Worm (Caenorhabditis elegans): Measurements from ENCODE around the gene acp-4.

The acp-4 gene

DNA sequence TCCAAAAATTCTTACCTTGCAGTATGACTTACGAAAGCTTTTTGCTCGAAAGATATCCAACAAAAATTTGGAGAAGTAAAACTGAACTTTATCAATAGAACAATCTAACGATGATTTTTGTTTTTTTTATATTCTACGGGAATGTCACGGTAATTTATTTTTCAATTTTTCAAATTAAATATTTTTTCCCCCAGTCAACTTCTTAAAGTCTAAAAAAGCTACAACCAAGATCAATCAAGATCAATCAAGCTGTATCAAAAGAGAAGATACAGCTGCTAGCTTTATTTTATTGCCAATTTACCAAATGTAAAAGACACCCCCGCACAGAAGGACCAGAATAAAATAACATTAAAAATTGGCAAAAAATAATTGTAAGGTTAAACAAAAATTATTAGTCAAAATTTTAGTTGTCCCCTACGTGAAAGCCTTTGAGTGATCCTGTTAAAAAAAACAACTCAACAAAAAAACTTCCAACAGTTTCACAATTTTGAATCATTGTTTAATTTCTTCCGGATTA is 40.5 kb upstream of the acp-4 start, which contains the start of the genes M05D6.1 and M05D6.3:
Gene M05D6.1, minus strand, starts transcription at position 101 of the 517 bp plus-strand sequence.
Gene M05D6.3, plus strand, starts transcription at position 467 of the 517 bp plus-strand sequence.
- TF ChIP-seq sptf-1 (tag; optimal IDR thresholded peaks at IDR 0.05), result no peak
- no peak for TF ChIP-seq mab-9 (GFP tag; IDR thresholded peaks at IDR 0.05)
- TF ChIP-seq snu-23 (GFP tag; optimal IDR thresholded peaks at IDR 0.05), result no peak
- no peak for TF ChIP-seq nhr-76 (tag; optimal IDR thresholded peaks at IDR 0.05)
- no peak for TF ChIP-seq unc-130 (tag; optimal IDR thresholded peaks at IDR 0.05)
- no peak for TF ChIP-seq nhr-19 (GFP tag; conservative IDR thresholded peaks at IDR 0.05)
- no peak for TF ChIP-seq swsn-7 (tag; optimal IDR thresholded peaks at IDR 0.05)
- TF ChIP-seq ama-1 (optimal IDR thresholded peaks at IDR 0.05), result no peak

DNA sequence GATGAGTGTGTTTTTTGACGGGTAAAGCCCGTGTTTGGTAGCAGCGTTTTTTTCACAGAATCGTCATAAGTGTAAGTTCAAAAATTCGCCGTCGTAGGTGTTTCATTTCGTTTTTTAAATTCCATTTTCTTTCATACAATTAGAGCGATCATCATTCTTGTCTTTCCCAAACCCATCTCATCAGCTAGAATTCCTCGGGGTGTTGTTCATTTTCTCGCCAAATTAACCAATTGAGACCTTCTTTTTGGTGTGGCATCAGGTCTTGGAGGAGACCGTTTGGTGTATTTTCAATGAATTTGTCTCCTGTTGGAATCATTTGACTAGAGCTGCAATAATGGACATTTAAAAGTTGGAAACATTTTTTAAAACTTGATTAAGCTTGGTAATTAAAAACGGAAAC is 38.0 kb upstream of the acp-4 start:
- no peak for TF ChIP-seq ets-5 (GFP tag; IDR thresholded peaks at IDR 0.05)
- TF ChIP-seq fkh-4 (tag; optimal IDR thresholded peaks at IDR 0.05; ENCODE audit: borderline replicate concordance), result no peak
- no peak for TF ChIP-seq elt-2 (tag; optimal IDR thresholded peaks at IDR 0.05)
- no peak for TF ChIP-seq egl-13 (tag; optimal IDR thresholded peaks at IDR 0.05)
- TF ChIP-seq nhr-237 (tag; optimal IDR thresholded peaks at IDR 0.05), result no peak
- no peak for TF ChIP-seq hpl-2 (GFP tag; optimal IDR thresholded peaks at IDR 0.05)
- TF ChIP-seq unc-98 (GFP tag; IDR thresholded peaks at IDR 0.05), result no peak
- TF ChIP-seq isw-1 (GFP tag; IDR thresholded peaks at IDR 0.05), result no peak
- TF ChIP-seq aly-2 (tag; optimal IDR thresholded peaks at IDR 0.05), result no peak
- TF ChIP-seq nhr-71 (tag; optimal IDR thresholded peaks at IDR 0.05), result no peak
- TF ChIP-seq snpc-4 (tag; optimal IDR thresholded peaks at IDR 0.05), result no peak
- TF ChIP-seq nhr-28 (tag; optimal IDR thresholded peaks at IDR 0.05), result no peak
- no peak for TF ChIP-seq egl-27 (tag; optimal IDR thresholded peaks at IDR 0.05)
- TF ChIP-seq lin-15B (tag; optimal IDR thresholded peaks at IDR 0.05), result no peak
- no peak for TF ChIP-seq unc-86 (tag; optimal IDR thresholded peaks at IDR 0.05)
- no peak for TF ChIP-seq elt-3 (tag; optimal IDR thresholded peaks at IDR 0.05)
- TF ChIP-seq mep-1 (tag; optimal IDR thresholded peaks at IDR 0.05), result no peak
- TF ChIP-seq mef-2 (tag; optimal IDR thresholded peaks at IDR 0.05), result no peak
- TF ChIP-seq zip-4 (GFP tag; optimal IDR thresholded peaks at IDR 0.05), result no peak

DNA sequence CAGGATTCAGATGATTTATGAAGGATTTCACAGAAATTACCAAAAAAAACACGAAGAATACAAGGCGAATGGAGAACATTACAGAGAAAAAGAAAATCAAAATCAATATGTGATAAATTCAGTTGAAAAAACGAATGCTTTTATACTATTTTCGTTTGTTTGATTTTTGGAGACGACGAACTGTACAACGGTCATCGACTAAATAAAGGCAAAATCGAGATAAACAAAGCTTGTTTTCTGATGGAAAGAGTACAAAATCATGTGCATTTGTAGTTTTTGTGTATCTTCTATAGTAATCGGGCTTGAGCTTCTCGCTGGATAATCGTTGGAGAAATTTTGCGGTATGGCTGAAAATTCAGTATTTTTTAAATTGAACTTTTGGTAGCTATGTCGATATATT is 36.2 kb upstream of the acp-4 start, which contains the start of gene M05D6.8:
Gene M05D6.8, minus strand, starts transcription at position 101 of the 400 bp plus-strand sequence.
- TF ChIP-seq ceh-88 (GFP tag; IDR thresholded peaks at IDR 0.05) (no peak), rnt-1 (tag; optimal IDR thresholded peaks at IDR 0.05) (no peak), dsc-1 (tag; optimal IDR thresholded peaks at IDR 0.05) (no peak), hlh-4 (tag; optimal IDR thresholded peaks at IDR 0.05) (no peak), hpl-2 (GFP tag; optimal IDR thresholded peaks at IDR 0.05) (no peak), nhr-47 (tag; optimal IDR thresholded peaks at IDR 0.05) (no peak), vab-15 (tag; optimal IDR thresholded peaks at IDR 0.05) (no peak), zag-1 (tag; optimal IDR thresholded peaks at IDR 0.05) (no peak)

DNA sequence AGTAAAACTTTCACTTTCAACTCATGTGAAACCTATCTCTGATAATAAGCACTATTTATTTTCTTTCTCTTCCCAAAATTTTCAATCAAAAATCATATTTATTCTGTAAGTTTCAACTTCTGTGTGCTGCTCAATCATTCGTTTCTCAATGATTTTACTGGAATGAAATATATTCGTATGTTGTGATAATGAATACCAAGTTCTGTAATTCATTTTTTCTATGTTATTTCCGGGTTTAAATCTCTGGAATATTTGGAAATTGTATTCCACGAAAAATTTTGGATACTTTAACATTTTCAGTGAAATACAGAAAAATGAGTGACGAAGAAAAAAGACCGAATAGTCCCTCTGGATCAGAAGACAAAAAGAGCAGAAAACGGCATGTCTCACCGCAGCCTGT is 32.9 kb upstream of the acp-4 start, which contains the start of gene M05D6.2:
Gene M05D6.2, plus strand, starts transcription at position 301 of the 400 bp plus-strand sequence.
- TF ChIP-seq efl-1 (optimal IDR thresholded peaks at IDR 0.05) (no peak), efl-1 (GFP tag; optimal IDR thresholded peaks at IDR 0.05 in 1 of 2) (peak in 1 of 2 experiments; percentile 17), C34B4.2 (tag; optimal IDR thresholded peaks at IDR 0.05) (no peak), ets-5 (GFP tag; IDR thresholded peaks at IDR 0.05) (no peak), tlp-1 (tag; optimal IDR thresholded peaks at IDR 0.05) (no peak)

All from whole organism, L1 larva.